Worm (Caenorhabditis elegans) whole organism, L2 larva: ENCODE results near the gene dtmk-1.
A peak's percentile ranks its signal among the peaks of the same experiment; 100 is the strongest.

Experiments used
- C34F6.9 ChIP-seq: fragments of 150-350 bp; optimal IDR thresholded peaks from 2 replicates; lab custom pipeline; 2014; ENCODE audit warnings: missing biosample characterization, missing genetic modification characterization
- F13H6.1 ChIP-seq: sonication (generic microtip); optimal IDR thresholded peaks from 2 replicates; lab custom pipeline; 2016; ENCODE audit warnings: missing genetic modification characterization, missing compliant biosample characterization
- R02D3.7 ChIP-seq: fragments of 150-350 bp; optimal IDR thresholded peaks from 2 replicates; lab custom pipeline; 2014; ENCODE audit warnings: missing biosample characterization, missing genetic modification characterization
- Y55F3AM.14 ChIP-seq: fragments of 200-800 bp; sonication (Bioruptor generic); optimal IDR thresholded peaks from 2 replicates; lab custom pipeline; 2018; ENCODE audit warnings: mild to moderate bottlenecking, missing genetic modification characterization, missing compliant biosample characterization
- ama-1 ChIP-seq: fragments of 150-350 bp; optimal IDR thresholded peaks from 2 replicates; lab custom pipeline; 2018; ENCODE audit warnings: inconsistent platforms
- ceh-16 ChIP-seq: fragments of 150-350 bp; optimal IDR thresholded peaks from 2 replicates; lab custom pipeline; 2014; ENCODE audit warnings: missing biosample characterization, missing genetic modification characterization
- ceh-82 ChIP-seq: fragments of 150-350 bp; optimal IDR thresholded peaks from 2 replicates; lab custom pipeline; 2014; ENCODE audit warnings: missing biosample characterization, missing genetic modification characterization
- crh-2 ChIP-seq: sonication (generic microtip); optimal IDR thresholded peaks from 2 replicates; lab custom pipeline; 2017; ENCODE audit warnings: missing biosample characterization, missing genetic modification characterization
- dmd-4 ChIP-seq: sonication (generic microtip); optimal IDR thresholded peaks from 2 replicates; lab custom pipeline; 2017; ENCODE audit warnings: missing biosample characterization, missing genetic modification characterization
- egl-27 ChIP-seq: sonication (generic microtip); optimal IDR thresholded peaks from 3 replicates; lab custom pipeline; 2017; ENCODE audit warnings: missing biosample characterization, missing genetic modification reagents, missing genetic modification characterization
- elt-1 ChIP-seq: fragments of 150-350 bp; optimal IDR thresholded peaks from 2 replicates; lab custom pipeline; 2014; ENCODE audit warnings: missing biosample characterization, missing genetic modification characterization
- elt-3 ChIP-seq: sonication (generic microtip); optimal IDR thresholded peaks from 2 replicates; lab custom pipeline; 2017; ENCODE audit warnings: missing biosample characterization, missing genetic modification characterization
- lin-11 ChIP-seq: fragments of 150-350 bp; sonication (generic microtip); optimal IDR thresholded peaks from 2 replicates; lab custom pipeline; 2014; ENCODE audit warnings: missing biosample characterization, missing genetic modification characterization, inconsistent platforms, mixed read lengths
- lin-13 ChIP-seq: fragments of 150-350 bp; optimal IDR thresholded peaks from 2 replicates; lab custom pipeline; 2014; ENCODE audit warnings: missing biosample characterization, missing genetic modification reagents, missing genetic modification characterization
- mab-5 ChIP-seq: fragments of 150-350 bp; optimal IDR thresholded peaks from 2 replicates; lab custom pipeline; 2014; ENCODE audit warnings: missing biosample characterization, missing genetic modification characterization
- nhr-10 ChIP-seq: sonication (generic microtip); optimal IDR thresholded peaks from 2 replicates; lab custom pipeline; 2017; ENCODE audit warnings: missing biosample characterization, missing genetic modification characterization
- nhr-11 ChIP-seq: fragments of 150-350 bp; optimal IDR thresholded peaks from 2 replicates; lab custom pipeline; 2014; ENCODE audit warnings: missing biosample characterization, missing genetic modification characterization
- nhr-23 ChIP-seq: fragments of 150-350 bp; optimal IDR thresholded peaks from 2 replicates; lab custom pipeline; 2014; ENCODE audit warnings: missing biosample characterization, missing genetic modification reagents, missing genetic modification characterization
- nhr-25 ChIP-seq: fragments of 150-350 bp; sonication (generic microtip); optimal IDR thresholded peaks from 3 replicates; lab custom pipeline; 2014; ENCODE audit warnings: missing biosample characterization, missing genetic modification characterization
- nhr-6 ChIP-seq: fragments of 150-350 bp; optimal IDR thresholded peaks from 2 replicates; lab custom pipeline; 2014; ENCODE audit warnings: missing biosample characterization, missing genetic modification characterization
- peb-1 ChIP-seq: fragments of 150-350 bp; optimal IDR thresholded peaks from 2 replicates; lab custom pipeline; 2014; ENCODE audit warnings: missing biosample characterization, missing genetic modification characterization
- sem-4 ChIP-seq: fragments of 150-350 bp; optimal IDR thresholded peaks from 2 replicates; lab custom pipeline; 2014; ENCODE audit warnings: missing biosample characterization, missing genetic modification reagents, missing genetic modification characterization
- skn-1 ChIP-seq: sonication (generic microtip); optimal IDR thresholded peaks from 2 replicates; lab custom pipeline; 2017; ENCODE audit warnings: missing biosample characterization, missing genetic modification characterization
- sma-3 ChIP-seq: sonication (generic microtip); optimal IDR thresholded peaks from 2 replicates; lab custom pipeline; 2016; ENCODE audit warnings: missing genetic modification reagents, missing genetic modification characterization, missing compliant biosample characterization
- sma-9 ChIP-seq, 2 experiments: fragments of 150-350 bp in 1 of 2; sonication (generic microtip) in 1 of 2; optimal IDR thresholded peaks; 2 replicates each; lab custom pipeline; 2014 to 2016; ENCODE audit warnings: missing genetic modification characterization in 2 of 2, mild to moderate bottlenecking in 1 of 2, missing biosample characterization in 1 of 2, missing compliant biosample characterization in 1 of 2, missing genetic modification reagents in 1 of 2, moderate library complexity in 1 of 2
- snpc-4 ChIP-seq: fragments of 150-350 bp; optimal IDR thresholded peaks from 2 replicates; lab custom pipeline; 2014; ENCODE audit warnings: missing biosample characterization, missing genetic modification characterization
- unc-39 ChIP-seq: fragments of 150-350 bp; optimal IDR thresholded peaks from 2 replicates; lab custom pipeline; 2014; ENCODE audit warnings: missing biosample characterization, missing genetic modification characterization
- unc-55 ChIP-seq: fragments of 150-350 bp; sonication (generic microtip); optimal IDR thresholded peaks from 3 replicates; lab custom pipeline; 2014; ENCODE audit warnings: missing biosample characterization, missing genetic modification reagents, missing genetic modification characterization
- zag-1 ChIP-seq: fragments of 150-350 bp; optimal IDR thresholded peaks from 2 replicates; lab custom pipeline; 2014; ENCODE audit warnings: missing biosample characterization, missing genetic modification characterization
- ztf-1 ChIP-seq: fragments of 200-800 bp; sonication (Bioruptor generic); conservative IDR thresholded peaks from 2 replicates; pipeline ENCODE4 v1.3.6; 2022; ENCODE audit warnings: missing genetic modification characterization, missing compliant biosample characterization
- ztf-11 ChIP-seq: sonication (generic microtip); optimal IDR thresholded peaks from 2 replicates; lab custom pipeline; 2017; ENCODE audit warnings: missing biosample characterization, missing genetic modification characterization
- ztf-4 ChIP-seq: fragments of 150-350 bp; optimal IDR thresholded peaks from 2 replicates; lab custom pipeline; 2014; ENCODE audit warnings: missing biosample characterization, missing genetic modification characterization

Gene dtmk-1

DNA sequence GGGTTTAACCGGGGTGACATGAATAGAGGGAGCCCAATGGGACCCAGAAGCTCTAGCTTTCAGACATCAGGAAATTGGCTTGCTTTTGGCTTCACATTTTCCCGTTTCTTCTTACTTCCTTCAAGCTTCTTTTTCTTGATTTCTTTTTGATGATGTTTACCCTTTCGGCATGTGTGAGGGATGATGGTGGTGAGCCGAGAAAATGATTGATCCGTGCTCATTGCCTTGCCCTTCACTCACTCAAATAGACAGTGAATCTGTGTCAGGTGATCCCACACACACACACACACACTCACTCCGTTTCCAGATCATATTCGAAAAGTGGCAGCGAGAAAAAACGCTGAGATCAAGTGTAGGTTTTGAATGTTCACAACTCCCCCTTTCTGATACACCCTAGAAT lies 27.8 kb upstream of the dtmk-1 start:
- TF ChIP-seq lin-13, result no peak
- no peak for TF ChIP-seq snpc-4 (tag; lab: Kevin White, UChicago)
- TF ChIP-seq F13H6.1 (tag; lab: Kevin White, UChicago), result no peak
- TF ChIP-seq crh-2 (tag; lab: Kevin White, UChicago), result no peak
- no peak for TF ChIP-seq ceh-82 (tag; lab: Kevin White, UChicago)
- no peak for TF ChIP-seq peb-1
- TF ChIP-seq elt-1 (tag; lab: Kevin White, UChicago), result no peak
- TF ChIP-seq unc-55 (GFP tag; lab: Kevin White, UChicago), result no peak
- TF ChIP-seq ceh-16 (tag; lab: Kevin White, UChicago), result no peak
- TF ChIP-seq skn-1, result no peak
- no peak for TF ChIP-seq nhr-25 (tag; lab: Kevin White, UChicago)
- TF ChIP-seq elt-3 (tag; lab: Kevin White, UChicago), result no peak
- no peak for TF ChIP-seq R02D3.7 (tag; lab: Kevin White, UChicago)
- TF ChIP-seq nhr-10 (tag; lab: Kevin White, UChicago), result no peak
- no peak for TF ChIP-seq egl-27 (tag; lab: Kevin White, UChicago)
- TF ChIP-seq sma-3 (GFP tag; lab: Kevin White, UChicago), result no peak
- TF ChIP-seq nhr-6 (tag; lab: Kevin White, UChicago), result no peak
- TF ChIP-seq unc-39, result no peak
- no peak for TF ChIP-seq nhr-11 (tag; lab: Kevin White, UChicago)
- TF ChIP-seq nhr-23 (tag; lab: Kevin White, UChicago), result no peak

- TF ChIP-seq F13H6.1 (tag; lab: Kevin White, UChicago) (peak; percentile 38), sma-9 (GFP tag; optimal IDR thresholded peaks at IDR 0.05; lab: Kevin White, UChicago) (peak; percentile 22), sma-9 (tag; optimal IDR thresholded peaks at IDR 0.05; lab: Kevin White, UChicago) (no peak), ama-1 (lab: Kevin White, UChicago) (no peak)
Measured at ce11 chrII:9992474-9992873, 25.6 kb upstream of the dtmk-1 start.

ce11 chrII:9990812-9991211 lies 23.9 kb upstream of the dtmk-1 start, which contains the start of gene lec-3:
lec-3 (plus strand) TSS chrII:9991112.
- TF ChIP-seq unc-55 (GFP tag; lab: Kevin White, UChicago), result no peak
- TF ChIP-seq sma-9 (GFP tag; optimal IDR thresholded peaks at IDR 0.05; lab: Kevin White, UChicago), result no peak
- no peak for TF ChIP-seq sma-9 (tag; optimal IDR thresholded peaks at IDR 0.05; lab: Kevin White, UChicago)
- TF ChIP-seq peb-1, result no peak
- TF ChIP-seq dmd-4 (tag; lab: Kevin White, UChicago), result no peak

- TF ChIP-seq F13H6.1 (tag; lab: Kevin White, UChicago) (peak; percentile 25), C34F6.9 (tag; lab: Kevin White, UChicago) (peak; percentile 37), lin-11 (no peak)
Measured at ce11 chrII:9989533-9989932, 22.6 kb upstream of the dtmk-1 start.

- no peak for TF ChIP-seq sem-4
- no peak for TF ChIP-seq snpc-4 (tag; lab: Kevin White, UChicago)
- no peak for TF ChIP-seq ztf-1
- no peak for TF ChIP-seq ztf-4
- no peak for TF ChIP-seq ztf-11 (tag; lab: Kevin White, UChicago)
- no peak for TF ChIP-seq lin-11
Measured at ce11 chrII:9988620-9989019, 21.7 kb upstream of the dtmk-1 start.

ce11 chrII:9986635-9987575 lies 20.0 kb upstream of the dtmk-1 start:
- TF ChIP-seq nhr-25 (tag; lab: Kevin White, UChicago) (peak; percentile 54), peb-1 (no peak), sma-9 (GFP tag; optimal IDR thresholded peaks at IDR 0.05; lab: Kevin White, UChicago) (peak; percentile 30), sma-9 (tag; optimal IDR thresholded peaks at IDR 0.05; lab: Kevin White, UChicago) (no peak), Y55F3AM.14 (GFP tag; lab: Kevin White, UChicago) (no peak), mab-5 (peak; percentile 65), zag-1 (no peak)
- TF ChIP-seq, all 48 proteins: peak for 3
